Fruit fly (Drosophila melanogaster): Measurements from ENCODE around the gene msl-2.

dm6 chr2L:3506322-3506721, 40.4 kb upstream of the msl-2 start:
- TF ChIP-seq CTCF (optimal IDR thresholded peaks at IDR 0.05) = no peak
- TF ChIP-seq CG8478 (optimal IDR thresholded peaks at IDR 0.05) = no peak

All from S2 (cell line).